Fruit fly (Drosophila melanogaster): ENCODE data around the gene CG13733.

CG13733 gene

DNA sequence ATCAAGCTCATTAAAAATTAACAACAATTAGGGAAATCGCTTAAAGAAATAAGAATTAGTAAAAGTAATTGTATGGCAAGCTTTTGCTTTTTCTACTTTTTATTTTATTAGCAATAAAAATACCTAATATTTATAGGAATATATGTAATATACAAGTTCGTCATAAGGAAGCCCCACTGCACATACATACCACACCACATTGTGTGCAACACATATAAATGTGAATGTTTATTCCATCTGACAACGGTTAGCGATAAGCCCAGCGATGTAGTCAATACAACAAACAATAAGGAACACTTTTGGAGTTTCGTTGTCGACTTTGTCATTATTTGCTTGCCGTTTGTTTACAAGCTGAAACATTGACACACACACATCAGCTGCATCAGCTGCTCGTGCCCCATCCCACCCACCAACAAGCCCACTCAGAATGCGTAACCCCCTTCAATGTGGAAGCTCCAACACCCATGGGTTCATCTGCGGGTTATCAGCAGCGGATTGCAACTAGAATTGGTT is 6.6 kb upstream of the CG13733 start (continued):
- peak; percentile 90 for TF ChIP-seq nerfin-1 (tag; optimal IDR thresholded peaks at IDR 0.05)
- TF ChIP-seq CG34422 (GFP tag; IDR thresholded peaks at IDR 0.05), result peak; percentile 37; the same call in 2 of the 3 replicates
- TF ChIP-seq Gug (GFP tag; IDR thresholded peaks at IDR 0.05), result 0 out of 4 replicates have a peak, but pooled peaks have one; percentile 11
- peak; percentile 55 to 60 for TF ChIP-seq chif (GFP tag; optimal IDR thresholded peaks at IDR 0.05)
- TF ChIP-seq pb (GFP tag; optimal IDR thresholded peaks at IDR 0.05), result peak; percentile 38
- peak; percentile 67 for TF ChIP-seq CG4854 (GFP tag; optimal IDR thresholded peaks at IDR 0.05)
- no peak for TF ChIP-seq CG31388 (GFP tag; optimal IDR thresholded peaks at IDR 0.05)
- no peak for TF ChIP-seq mld (GFP tag; IDR thresholded peaks at IDR 0.05; ENCODE audit: partially characterized antibody)
- no peak for TF ChIP-seq mam (GFP tag; optimal IDR thresholded peaks at IDR 0.05)
- peak; percentile 86 for TF ChIP-seq Xrp1 (GFP tag; IDR thresholded peaks at IDR 0.05)
- peak; percentile 88 for TF ChIP-seq odd (GFP tag; optimal IDR thresholded peaks at IDR 0.05)
- no peak for TF ChIP-seq bbx (GFP tag; IDR thresholded peaks at IDR 0.05; ENCODE audit: partially characterized antibody)
- TF ChIP-seq Hr78 (GFP tag; optimal IDR thresholded peaks at IDR 0.05), result peak in 1 of 2 experiments; percentile 85
- peak; percentile 53 for TF ChIP-seq Oli (tag; optimal IDR thresholded peaks at IDR 0.05)
- peak; percentile 45 for TF ChIP-seq CG12769 (tag; optimal IDR thresholded peaks at IDR 0.05)
- no peak for TF ChIP-seq D19B (GFP tag; optimal IDR thresholded peaks at IDR 0.05)
- peak; percentile 66 for TF ChIP-seq Six4 (GFP tag; optimal IDR thresholded peaks at IDR 0.05)
- peak; percentile 85 for TF ChIP-seq CG8359 (GFP tag; optimal IDR thresholded peaks at IDR 0.05; ENCODE audit: borderline replicate concordance)
- peak; percentile 56 for TF ChIP-seq Jarid2 (GFP tag; optimal IDR thresholded peaks at IDR 0.05)
- TF ChIP-seq jigr1 (GFP tag; IDR thresholded peaks at IDR 0.05), result no peak
- peak; percentile 42 for TF ChIP-seq tio (GFP tag; optimal IDR thresholded peaks at IDR 0.05)
- peak; percentile 73; the same call in 2 of the 3 replicates for TF ChIP-seq CG2199 (GFP tag; IDR thresholded peaks at IDR 0.05)
- TF ChIP-seq Gsc (GFP tag; IDR thresholded peaks at IDR 0.05), result no peak
- TF ChIP-seq BEAF-32 (GFP tag; optimal IDR thresholded peaks at IDR 0.05), result no peak
- TF ChIP-seq CG32772 (GFP tag; IDR thresholded peaks at IDR 0.05), result no peak
- TF ChIP-seq CG13287 (GFP tag; IDR thresholded peaks at IDR 0.05; ENCODE audit: partially characterized antibody), result no peak
- TF ChIP-seq Nf-YB (GFP tag; optimal IDR thresholded peaks at IDR 0.05), result peak; percentile 66
- TF ChIP-seq grau (tag; optimal IDR thresholded peaks at IDR 0.05), result peak; percentile 91
- TF ChIP-seq nerfin-2 (GFP tag; IDR thresholded peaks at IDR 0.05; ENCODE audit: partially characterized antibody), result no peak
- peak; percentile 62 for TF ChIP-seq CG5245 (GFP tag; optimal IDR thresholded peaks at IDR 0.05)
- TF ChIP-seq Camta (GFP tag; optimal IDR thresholded peaks at IDR 0.05), result peak; percentile 28
- TF ChIP-seq CG10654 (GFP tag; optimal IDR thresholded peaks at IDR 0.05), result peak; percentile 63
- peak; percentile 55 for TF ChIP-seq CG10543 (GFP tag; optimal IDR thresholded peaks at IDR 0.05)
- 0 out of 3 replicates have a peak, but pooled peaks have one; percentile 30 for TF ChIP-seq CG11093 (GFP tag; IDR thresholded peaks at IDR 0.05)
- no peak for TF ChIP-seq zf30C (GFP tag; optimal IDR thresholded peaks at IDR 0.05)
- no peak for TF ChIP-seq aop (GFP tag; IDR thresholded peaks at IDR 0.05)
- TF ChIP-seq Ssrp (tag; optimal IDR thresholded peaks at IDR 0.05), result peak; percentile 42
- TF ChIP-seq pfk (GFP tag; optimal IDR thresholded peaks at IDR 0.05), result peak; percentile 69
- no peak for TF ChIP-seq GATAe (GFP tag; conservative IDR thresholded peaks at IDR 0.05)
- peak; percentile 30; the same call in 1 of the 2 replicates for TF ChIP-seq ap (GFP tag; IDR thresholded peaks at IDR 0.05)
- TF ChIP-seq CG1602 (GFP tag; optimal IDR thresholded peaks at IDR 0.05), result peak; percentile 43
- TF ChIP-seq CG6854 (GFP tag; optimal IDR thresholded peaks at IDR 0.05), result peak; percentile 45
- peak; percentile 22 for TF ChIP-seq disco-r (GFP tag; optimal IDR thresholded peaks at IDR 0.05)
- peak; percentile 29 for TF ChIP-seq CG30020 (tag; optimal IDR thresholded peaks at IDR 0.05)
- 0 out of 3 replicates have a peak, but pooled peaks have one; percentile 49 for TF ChIP-seq CG11695 (GFP tag; IDR thresholded peaks at IDR 0.05)
- peak; percentile 44 for TF ChIP-seq Xbp1 (GFP tag; optimal IDR thresholded peaks at IDR 0.05)
- TF ChIP-seq stwl (tag; optimal IDR thresholded peaks at IDR 0.05), result peak; percentile 37
- TF ChIP-seq sens-2 (GFP tag; IDR thresholded peaks at IDR 0.05), result peak; percentile 68; the same call in 1 of the 2 replicates
- peak; percentile 35; the same call in 1 of the 2 replicates for TF ChIP-seq Ptx1 (GFP tag; IDR thresholded peaks at IDR 0.05)
